Worm (Caenorhabditis elegans): ENCODE data around the gene clec-54.

- TF ChIP-seq swsn-7 (tag; optimal IDR thresholded peaks at IDR 0.05): no peak
- no peak for TF ChIP-seq nhr-47 (tag; optimal IDR thresholded peaks at IDR 0.05)
- TF ChIP-seq snpc-4 (tag; optimal IDR thresholded peaks at IDR 0.05): no peak
- no peak for TF ChIP-seq zag-1 (tag; optimal IDR thresholded peaks at IDR 0.05)
- no peak for TF ChIP-seq nhr-237 (tag; optimal IDR thresholded peaks at IDR 0.05)
- TF ChIP-seq dpl-1 (GFP tag; optimal IDR thresholded peaks at IDR 0.05): no peak
- TF ChIP-seq ces-1 (GFP tag; optimal IDR thresholded peaks at IDR 0.05): no peak
These were observed 19.7 kb downstream of the clec-54 start for ce11 chrV:14496446-14496845.
